Worm (Caenorhabditis elegans): ENCODE results near the gene C32B5.18.

ce11 chrII:917324-917723 is 43.0 kb upstream of the C32B5.18 start, which contains the start of gene fbxc-30:
- no peak for TF ChIP-seq pha-4 (tag; optimal IDR thresholded peaks at IDR 0.05)
- TF ChIP-seq snpc-4 (tag; optimal IDR thresholded peaks at IDR 0.05) = no peak
- TF ChIP-seq ztf-11 (tag; optimal IDR thresholded peaks at IDR 0.05) = no peak
- TF ChIP-seq blmp-1 (tag; optimal IDR thresholded peaks at IDR 0.05) = no peak
- TF ChIP-seq mab-5 (tag; optimal IDR thresholded peaks at IDR 0.05) = no peak
- no peak for TF ChIP-seq nhr-28 (tag; optimal IDR thresholded peaks at IDR 0.05)
- no peak for TF ChIP-seq M03D4.4 (tag; optimal IDR thresholded peaks at IDR 0.05)
- no peak for TF ChIP-seq nhr-237 (tag; optimal IDR thresholded peaks at IDR 0.05)
- TF ChIP-seq lsy-2 (tag; optimal IDR thresholded peaks at IDR 0.05) = no peak
